Worm (Caenorhabditis elegans): ENCODE measurements around the gene npr-9.

- TF ChIP-seq lin-13 (GFP tag; optimal IDR thresholded peaks at IDR 0.05), result no peak
- TF ChIP-seq ama-1 (optimal IDR thresholded peaks at IDR 0.05), result no peak
- TF ChIP-seq ZK546.5 (tag; optimal IDR thresholded peaks at IDR 0.05), result no peak
- TF ChIP-seq ztf-4 (tag; optimal IDR thresholded peaks at IDR 0.05), result no peak
- TF ChIP-seq fos-1 (tag; optimal IDR thresholded peaks at IDR 0.05), result peak; percentile 17
- TF ChIP-seq lin-39 (tag; optimal IDR thresholded peaks at IDR 0.05), result no peak
- TF ChIP-seq ztf-11 (tag; optimal IDR thresholded peaks at IDR 0.05), result no peak
- no peak for TF ChIP-seq snpc-4 (tag; optimal IDR thresholded peaks at IDR 0.05)
- TF ChIP-seq skn-1 (tag; optimal IDR thresholded peaks at IDR 0.05), result no peak
- TF ChIP-seq aly-2 (tag; optimal IDR thresholded peaks at IDR 0.05), result no peak
- TF ChIP-seq nhr-12 (tag; optimal IDR thresholded peaks at IDR 0.05), result no peak
- no peak for TF ChIP-seq egl-27 (tag; optimal IDR thresholded peaks at IDR 0.05)
- TF ChIP-seq nhr-237 (tag; optimal IDR thresholded peaks at IDR 0.05), result no peak
These were observed 6.3 kb upstream of the npr-9 start for ce11 chrX:11323225-11323624.

Data from whole organism, L2 larva.